Fruit fly (Drosophila melanogaster): ENCODE measurements around the gene TyrRII.

DNA sequence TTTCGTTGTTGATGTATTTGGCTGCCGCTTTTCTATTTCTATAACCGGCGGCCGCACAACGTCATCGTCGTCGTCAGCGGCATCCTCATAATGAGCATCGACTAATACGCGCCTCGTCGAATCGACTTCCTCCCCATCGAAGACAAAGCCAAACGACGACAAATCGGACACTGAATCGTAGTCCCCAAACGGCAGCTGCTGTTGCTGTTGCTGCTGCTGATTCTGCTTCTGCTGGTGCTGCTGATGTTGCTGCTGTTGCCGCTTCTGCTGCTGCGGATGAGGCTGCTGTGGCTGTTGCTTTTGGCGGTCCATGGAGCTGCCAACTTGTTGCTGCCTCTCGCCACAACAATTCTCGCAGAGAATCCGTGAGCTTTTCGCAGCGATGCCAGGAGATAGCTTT, 46.7 kb downstream of the TyrRII start:
- no peak for TF ChIP-seq Sin3A (optimal IDR thresholded peaks at IDR 0.05)
- no peak for TF ChIP-seq psq (optimal IDR thresholded peaks at IDR 0.05)
- TF ChIP-seq Myc (optimal IDR thresholded peaks at IDR 0.05), result no peak

All from Kc167 (cell line).